Fruit fly (Drosophila melanogaster): ENCODE data around the gene CG7017.

Gene CG7017

dm6 chr3L:20198138-20198559 is 13.8 kb downstream of the CG7017 start, which contains the start of gene CG42674:
CG42674 (minus strand) TSS chr3L:20198317.
- TF ChIP-seq Vsx2 (GFP tag; optimal IDR thresholded peaks at IDR 0.05; ENCODE audit: partially characterized antibody) (peak; percentile 6), brk (GFP tag; optimal IDR thresholded peaks at IDR 0.05) (no peak), Dif (GFP tag; optimal IDR thresholded peaks at IDR 0.05; ENCODE audit: partially characterized antibody) (peak; percentile 72), br (GFP tag; optimal IDR thresholded peaks at IDR 0.05) (peak; percentile 11), sage (GFP tag; optimal IDR thresholded peaks at IDR 0.05) (no peak), Dfd (GFP tag; optimal IDR thresholded peaks at IDR 0.05) (no peak), Sp1 (GFP tag; optimal IDR thresholded peaks at IDR 0.05) (peak; percentile 24), h (GFP tag; optimal IDR thresholded peaks at IDR 0.05) (peak; percentile 58), fru (GFP tag; optimal IDR thresholded peaks at IDR 0.05) (peak; percentile 18), dmrt93B (GFP tag; optimal IDR thresholded peaks at IDR 0.05) (no peak), tai (GFP tag; optimal IDR thresholded peaks at IDR 0.05) (no peak), CG9705 (GFP tag; optimal IDR thresholded peaks at IDR 0.05) (no peak), Hr78 (GFP tag; optimal IDR thresholded peaks at IDR 0.05) (no peak), GATAd (GFP tag; optimal IDR thresholded peaks at IDR 0.05) (no peak), usp (GFP tag; optimal IDR thresholded peaks at IDR 0.05) (no peak), dl (GFP tag; optimal IDR thresholded peaks at IDR 0.05; ENCODE audit: insufficient read depth in 1 of 2, partially characterized antibody in 2 of 2) (peak in 1 of 2 experiments; percentile 15), Rel (GFP tag; optimal IDR thresholded peaks at IDR 0.05) (no peak), Rel (tag; optimal IDR thresholded peaks at IDR 0.05) (peak; percentile 5), ey (GFP tag; optimal IDR thresholded peaks at IDR 0.05) (no peak)

- TF ChIP-seq sage (GFP tag; optimal IDR thresholded peaks at IDR 0.05) (peak; percentile 13), Hr83 (GFP tag; optimal IDR thresholded peaks at IDR 0.05; ENCODE audit: poor library complexity, severe bottlenecking) (no peak), h (GFP tag; optimal IDR thresholded peaks at IDR 0.05) (no peak)
Measured at dm6 chr3L:20197698-20198097, 14.2 kb downstream of the CG7017 start.

- no peak for TF ChIP-seq GATAd (GFP tag; optimal IDR thresholded peaks at IDR 0.05)
- no peak for TF ChIP-seq lola (GFP tag; optimal IDR thresholded peaks at IDR 0.05)
- no peak for TF ChIP-seq h (GFP tag; optimal IDR thresholded peaks at IDR 0.05)
- no peak for TF ChIP-seq pan (optimal IDR thresholded peaks at IDR 0.05)
- no peak for TF ChIP-seq foxo (GFP tag; optimal IDR thresholded peaks at IDR 0.05)
Measured at dm6 chr3L:20197213-20197612, 14.7 kb downstream of the CG7017 start.

- TF ChIP-seq Hnf4 (GFP tag; optimal IDR thresholded peaks at IDR 0.05) (no peak), usp (GFP tag; optimal IDR thresholded peaks at IDR 0.05) (no peak), h (GFP tag; optimal IDR thresholded peaks at IDR 0.05) (no peak), ey (GFP tag; optimal IDR thresholded peaks at IDR 0.05) (no peak), CrebA (GFP tag; optimal IDR thresholded peaks at IDR 0.05; ENCODE audit: borderline replicate concordance) (no peak), lola (GFP tag; optimal IDR thresholded peaks at IDR 0.05) (no peak), fru (GFP tag; optimal IDR thresholded peaks at IDR 0.05) (no peak), Hr83 (GFP tag; optimal IDR thresholded peaks at IDR 0.05; ENCODE audit: poor library complexity, severe bottlenecking) (no peak), dl (GFP tag; optimal IDR thresholded peaks at IDR 0.05; ENCODE audit: insufficient read depth in 1 of 2, partially characterized antibody in 2 of 2) (no peak), Dif (GFP tag; optimal IDR thresholded peaks at IDR 0.05; ENCODE audit: partially characterized antibody) (no peak), Jra (GFP tag; optimal IDR thresholded peaks at IDR 0.05) (no peak)
Measured at dm6 chr3L:20196321-20196720, 15.6 kb downstream of the CG7017 start.

- TF ChIP-seq foxo (GFP tag; optimal IDR thresholded peaks at IDR 0.05) = peak in 1 of 2 experiments; percentile 38
- TF ChIP-seq Vsx2 (GFP tag; optimal IDR thresholded peaks at IDR 0.05; ENCODE audit: partially characterized antibody) = no peak
- no peak for TF ChIP-seq lola (GFP tag; optimal IDR thresholded peaks at IDR 0.05)
- TF ChIP-seq Abd-B (GFP tag; optimal IDR thresholded peaks at IDR 0.05) = no peak
- TF ChIP-seq sv (GFP tag; optimal IDR thresholded peaks at IDR 0.05) = no peak
- no peak for TF ChIP-seq dl (GFP tag; optimal IDR thresholded peaks at IDR 0.05; ENCODE audit: insufficient read depth in 1 of 2, partially characterized antibody in 2 of 2)
- no peak for TF ChIP-seq Jra (GFP tag; optimal IDR thresholded peaks at IDR 0.05)
- TF ChIP-seq usp (GFP tag; optimal IDR thresholded peaks at IDR 0.05) = no peak
- no peak for TF ChIP-seq pan (optimal IDR thresholded peaks at IDR 0.05)
- no peak for TF ChIP-seq Mio (GFP tag; optimal IDR thresholded peaks at IDR 0.05)
- TF ChIP-seq ey (GFP tag; optimal IDR thresholded peaks at IDR 0.05) = peak; percentile 53
- no peak for TF ChIP-seq psq (GFP tag; optimal IDR thresholded peaks at IDR 0.05)
- no peak for TF ChIP-seq dsf (GFP tag; optimal IDR thresholded peaks at IDR 0.05; ENCODE audit: borderline replicate concordance)
- no peak for TF ChIP-seq Dif (GFP tag; optimal IDR thresholded peaks at IDR 0.05; ENCODE audit: partially characterized antibody)
- TF ChIP-seq jim (GFP tag; optimal IDR thresholded peaks at IDR 0.05) = no peak
- no peak for TF ChIP-seq CrebA (GFP tag; optimal IDR thresholded peaks at IDR 0.05; ENCODE audit: borderline replicate concordance)
- no peak for TF ChIP-seq sage (GFP tag; optimal IDR thresholded peaks at IDR 0.05)
- TF ChIP-seq h (GFP tag; optimal IDR thresholded peaks at IDR 0.05) = peak; percentile 41
- no peak for TF ChIP-seq tai (GFP tag; optimal IDR thresholded peaks at IDR 0.05)
- TF ChIP-seq Hr78 (GFP tag; optimal IDR thresholded peaks at IDR 0.05) = no peak
- no peak for TF ChIP-seq dmrt93B (GFP tag; optimal IDR thresholded peaks at IDR 0.05)
- TF ChIP-seq CG9705 (GFP tag; optimal IDR thresholded peaks at IDR 0.05) = no peak
- TF ChIP-seq Hr83 (GFP tag; optimal IDR thresholded peaks at IDR 0.05; ENCODE audit: poor library complexity, severe bottlenecking) = no peak
- TF ChIP-seq br (GFP tag; optimal IDR thresholded peaks at IDR 0.05) = peak; percentile 19
- TF ChIP-seq GATAd (GFP tag; optimal IDR thresholded peaks at IDR 0.05) = no peak
- no peak for TF ChIP-seq N (GFP tag; optimal IDR thresholded peaks at IDR 0.05)
- TF ChIP-seq Hnf4 (GFP tag; optimal IDR thresholded peaks at IDR 0.05) = no peak
- peak; percentile 55 for TF ChIP-seq HLH106 (tag; optimal IDR thresholded peaks at IDR 0.05)
- TF ChIP-seq rgr (GFP tag; optimal IDR thresholded peaks at IDR 0.05) = peak; percentile 34
- TF ChIP-seq Dfd (GFP tag; optimal IDR thresholded peaks at IDR 0.05) = no peak
- no peak for TF ChIP-seq Sp1 (GFP tag; optimal IDR thresholded peaks at IDR 0.05)
- peak; percentile 11 for TF ChIP-seq OdsH (GFP tag; optimal IDR thresholded peaks at IDR 0.05)
- TF ChIP-seq brk (GFP tag; optimal IDR thresholded peaks at IDR 0.05) = no peak
- no peak for TF ChIP-seq Myc (optimal IDR thresholded peaks at IDR 0.05)
Measured at dm6 chr3L:20195875-20196274, 16.0 kb downstream of the CG7017 start.

Measured in whole organism, wandering third instar larva.